Fruit fly (Drosophila melanogaster) whole organism, embryonic: ENCODE data around the gene CG43322.
A peak's percentile ranks its signal among the peaks of the same experiment; 100 is the strongest.

Source experiments
- Atf6 ChIP-seq: fragments of 200-800 bp; sonication (Bioruptor generic); IDR thresholded peaks from 2 replicates; pipeline ENCODE4 v1.3.6; 2022; ENCODE audit warnings: missing biosample characterization, missing genetic modification characterization
- CG10543 ChIP-seq: fragments of 200-800 bp; sonication (Bioruptor generic); optimal IDR thresholded peaks from 3 replicates; lab custom pipeline; 2017; ENCODE audit warnings: missing biosample characterization, mild to moderate bottlenecking, missing genetic modification characterization, moderate library complexity
- CG11085 ChIP-seq: fragments of 200-800 bp; sonication (Bioruptor generic); IDR thresholded peaks from 2 replicates; pipeline ENCODE4 v1.3.6; 2022; ENCODE audit warnings: missing biosample characterization, missing genetic modification characterization
- CG11456 ChIP-seq: fragments of 200-800 bp; sonication (Bioruptor generic); IDR thresholded peaks from 3 replicates; pipeline ENCODE4 v1.3.6; 2022; ENCODE audit warnings: missing biosample characterization, missing genetic modification characterization
- CG12155 ChIP-seq: fragments of 200-800 bp; sonication (Bioruptor generic); optimal IDR thresholded peaks from 3 replicates; lab custom pipeline; 2016; ENCODE audit warnings: missing biosample characterization, missing genetic modification characterization
- CG12659 ChIP-seq: fragments of 200-800 bp; sonication (Bioruptor generic); optimal IDR thresholded peaks from 3 replicates; lab custom pipeline; 2017; ENCODE audit warnings: mild to moderate bottlenecking, missing biosample characterization, missing genetic modification reagents, missing genetic modification characterization
- CG13894 ChIP-seq: fragments of 200-800 bp; sonication (Bioruptor generic); optimal IDR thresholded peaks from 3 replicates; lab custom pipeline; 2018; ENCODE audit warnings: missing biosample characterization, mild to moderate bottlenecking, missing genetic modification characterization, moderate library complexity
- CG14014 ChIP-seq: fragments of 200-800 bp; sonication (Bioruptor generic); IDR thresholded peaks from 2 replicates; pipeline ENCODE4 v1.3.6; 2022; ENCODE audit warnings: missing biosample characterization, missing genetic modification characterization
- CG14710 ChIP-seq: fragments of 200-800 bp; sonication (Bioruptor generic); optimal IDR thresholded peaks from 3 replicates; lab custom pipeline; 2019; ENCODE audit warnings: missing biosample characterization, mild to moderate bottlenecking, missing genetic modification characterization, moderate library complexity
- CG15479 ChIP-seq: fragments of 200-800 bp; sonication (Bioruptor generic); optimal IDR thresholded peaks from 3 replicates; lab custom pipeline; 2019; ENCODE audit warnings: missing biosample characterization, mild to moderate bottlenecking, missing genetic modification characterization, moderate library complexity
- CG16863 ChIP-seq: fragments of 200-800 bp; sonication (Bioruptor generic); optimal IDR thresholded peaks from 3 replicates; lab custom pipeline; 2016; ENCODE audit warnings: missing biosample characterization, missing genetic modification characterization
- CG17328 ChIP-seq: fragments of 200-800 bp; sonication (Bioruptor generic); IDR thresholded peaks from 2 replicates; pipeline ENCODE4 v1.3.6; 2022; ENCODE audit warnings: missing biosample characterization, missing genetic modification characterization
- CG2120 ChIP-seq: fragments of 200-800 bp; sonication (Bioruptor generic); optimal IDR thresholded peaks from 3 replicates; lab custom pipeline; 2016; ENCODE audit warnings: missing biosample characterization, missing genetic modification characterization
- CG4617 ChIP-seq: fragments of 200-800 bp; sonication (Bioruptor generic); optimal IDR thresholded peaks from 3 replicates; lab custom pipeline; 2016; ENCODE audit warnings: missing biosample characterization, missing genetic modification characterization, borderline replicate concordance
- CG7556 ChIP-seq: fragments of 200-800 bp; sonication (Bioruptor generic); optimal IDR thresholded peaks from 2 replicates; lab custom pipeline; 2017; ENCODE audit warnings: missing biosample characterization, mild to moderate bottlenecking, missing genetic modification characterization
- CG9932 ChIP-seq: fragments of 200-800 bp; sonication (Bioruptor generic); IDR thresholded peaks from 2 replicates; pipeline ENCODE4 v1.3.6; 2022; ENCODE audit warnings: missing biosample characterization, missing genetic modification characterization
- CHES-1-like ChIP-seq: fragments of 200-800 bp; sonication (Bioruptor generic); optimal IDR thresholded peaks from 2 replicates; lab custom pipeline; 2016; ENCODE audit warnings: missing biosample characterization, missing genetic modification characterization
- CrebB ChIP-seq: fragments of 200-800 bp; sonication (Bioruptor generic); optimal IDR thresholded peaks from 3 replicates; lab custom pipeline; 2018; ENCODE audit warnings: missing biosample characterization, mild to moderate bottlenecking, missing genetic modification characterization
- Dad ChIP-seq: fragments of 200-800 bp; sonication (Bioruptor generic); optimal IDR thresholded peaks from 3 replicates; lab custom pipeline; 2016; ENCODE audit warnings: missing biosample characterization, missing genetic modification characterization
- Dbx ChIP-seq: fragments of 200-800 bp; sonication (Bioruptor generic); IDR thresholded peaks from 3 replicates; pipeline ENCODE4 v1.3.6; 2022; ENCODE audit warnings: missing biosample characterization, missing genetic modification characterization
- Dip3 ChIP-seq: fragments of 200-800 bp; sonication (Bioruptor generic); optimal IDR thresholded peaks from 3 replicates; lab custom pipeline; 2016; ENCODE audit warnings: missing biosample characterization, missing genetic modification characterization
- HLHmδ ChIP-seq: fragments of 200-800 bp; sonication (Bioruptor generic); optimal IDR thresholded peaks from 2 replicates; lab custom pipeline; 2018; ENCODE audit warnings: missing biosample characterization, mild to moderate bottlenecking, missing genetic modification characterization, moderate library complexity
- Hey ChIP-seq: fragments of 200-800 bp; sonication (Bioruptor generic); optimal IDR thresholded peaks from 3 replicates; lab custom pipeline; 2018; ENCODE audit warnings: missing biosample characterization, mild to moderate bottlenecking, missing genetic modification characterization
- HmgZ ChIP-seq: fragments of 200-800 bp; sonication (Bioruptor generic); optimal IDR thresholded peaks from 2 replicates; lab custom pipeline; 2018; ENCODE audit warnings: missing biosample characterization, mild to moderate bottlenecking, missing genetic modification characterization
- Hmr ChIP-seq: fragments of 200-800 bp; sonication (Bioruptor generic); optimal IDR thresholded peaks from 3 replicates; lab custom pipeline; 2017; ENCODE audit warnings: mild to moderate bottlenecking, missing biosample characterization, missing genetic modification reagents, missing genetic modification characterization
- Med ChIP-seq: fragments of 200-800 bp; sonication (Bioruptor generic); peaks from one replicate; lab custom pipeline; 2016; ENCODE audit warnings: missing biosample characterization, missing genetic modification characterization, mild to moderate bottlenecking, inconsistent platforms, moderate library complexity
- Poxn ChIP-seq: fragments of 200-800 bp; sonication (Bioruptor generic); IDR thresholded peaks from 2 replicates; pipeline ENCODE4 v1.3.6; 2022; ENCODE audit warnings: missing biosample characterization, missing genetic modification characterization
- Rfx ChIP-seq: fragments of 200-800 bp; sonication (Bioruptor generic); IDR thresholded peaks from 2 replicates; pipeline ENCODE4 v1.3.6; 2022; ENCODE audit warnings: missing biosample characterization, missing genetic modification characterization
- Tbp ChIP-seq: fragments of >200 bp; optimal IDR thresholded peaks from 2 replicates; lab custom pipeline; 2018; ENCODE audit warnings: missing biosample characterization, missing genetic modification characterization
- al ChIP-seq: fragments of 200-800 bp; sonication (Bioruptor generic); IDR thresholded peaks from 2 replicates; pipeline ENCODE4 v1.3.6; 2022; ENCODE audit warnings: missing biosample characterization, missing genetic modification characterization
- cas ChIP-seq: fragments of 200-800 bp; sonication (Bioruptor generic); IDR thresholded peaks from 2 replicates; pipeline ENCODE4 v1.3.6; 2022; ENCODE audit warnings: missing biosample characterization, missing genetic modification characterization
- lilli ChIP-seq: fragments of 200-800 bp; sonication (Bioruptor generic); optimal IDR thresholded peaks from 3 replicates; lab custom pipeline; 2016; ENCODE audit warnings: missing biosample characterization, missing genetic modification characterization
- pho ChIP-seq: fragments of 200-800 bp; sonication (Bioruptor generic); optimal IDR thresholded peaks from 2 replicates; lab custom pipeline; 2016; ENCODE audit warnings: missing biosample characterization, missing genetic modification characterization
- repo ChIP-seq: fragments of 200-800 bp; sonication (Bioruptor generic); optimal IDR thresholded peaks from 2 replicates; lab custom pipeline; 2016; ENCODE audit warnings: missing biosample characterization, missing genetic modification characterization
- rib ChIP-seq: fragments of 200-800 bp; sonication (Bioruptor generic); IDR thresholded peaks from 2 replicates; pipeline ENCODE4 v1.3.6; 2022; ENCODE audit warnings: missing biosample characterization, missing genetic modification characterization
- schlank ChIP-seq: fragments of 200-800 bp; sonication (Bioruptor generic); optimal IDR thresholded peaks from 2 replicates; lab custom pipeline; 2018; ENCODE audit warnings: missing biosample characterization, mild to moderate bottlenecking, missing genetic modification characterization
- sob ChIP-seq: fragments of 200-800 bp; sonication (Bioruptor generic); IDR thresholded peaks from 2 replicates; pipeline ENCODE4 v1.3.6; 2022; ENCODE audit warnings: missing biosample characterization, missing genetic modification characterization
- zfh2 ChIP-seq: fragments of 200-800 bp; sonication (Bioruptor generic); optimal IDR thresholded peaks from 2 replicates; lab custom pipeline; 2016; ENCODE audit warnings: missing biosample characterization, missing genetic modification characterization

The CG43322 gene

dm6 chr2L:7043039-7043905, 30.1 kb downstream of the CG43322 start (continued):
- TF ChIP-seq Dad (GFP tag; lab: Kevin White, UChicago) (no peak), Hey (tag; lab: Kevin White, UChicago) (peak; percentile 30), CG4617 (GFP tag; lab: Kevin White, UChicago) (no peak), CG15479 (GFP tag; lab: Kevin White, UChicago) (peak; percentile 31)

- TF ChIP-seq pho (peak; percentile 22), CG11085 (GFP tag; lab: Robert Waterston, UW) (peak; percentile 29; the same call in 1 of the 2 replicates), sob (GFP tag; lab: Robert Waterston, UW) (peak; percentile 44; the same call in 1 of the 2 replicates), Med (GFP tag; lab: Kevin White, UChicago) (peak; percentile 55), repo (GFP tag; lab: Kevin White, UChicago) (no peak), Rfx (GFP tag; lab: Robert Waterston, UW) (peak; percentile 34; the same call in 1 of the 2 replicates), cas (0 out of 2 replicates have a peak, but pooled peaks have one; percentile 11), HmgZ (tag; lab: Kevin White, UChicago) (peak; percentile 1), CG7556 (GFP tag; lab: Kevin White, UChicago) (no peak), Hmr (GFP tag; lab: Kevin White, UChicago) (peak; percentile 60), CrebB (tag; lab: Kevin White, UChicago) (peak; percentile 5), CG12659 (GFP tag; lab: Kevin White, UChicago) (peak; percentile 23), schlank (tag; lab: Kevin White, UChicago) (peak; percentile 4), Dbx (peak; percentile 62), zfh2 (peak; percentile 13), rib (GFP tag; lab: Robert Waterston, UW) (peak; percentile 47; the same call in 1 of the 2 replicates), HLHmδ (no peak), CG14014 (GFP tag; lab: Robert Waterston, UW) (0 out of 2 replicates have a peak, but pooled peaks have one; percentile 34), CG9932 (GFP tag; lab: Robert Waterston, UW) (peak; percentile 43), CG13894 (peak; percentile 38), CHES-1-like (GFP tag; lab: Kevin White, UChicago) (peak; percentile 1), al (peak; percentile 28; the same call in 1 of the 2 replicates), Dip3 (peak; percentile 19), Poxn (GFP tag; lab: Robert Waterston, UW) (no peak), CG11456 (GFP tag; lab: Robert Waterston, UW) (peak; percentile 40; the same call in 1 of the 3 replicates), lilli (GFP tag; lab: Kevin White, UChicago) (peak; percentile 23), CG2120 (GFP tag; lab: Kevin White, UChicago) (peak; percentile 67), CG14710 (no peak), Tbp (GFP tag; lab: Kevin White, UChicago) (no peak), CG16863 (GFP tag; lab: Kevin White, UChicago) (no peak), CG12155 (GFP tag; lab: Kevin White, UChicago) (no peak), Atf6 (GFP tag; lab: Robert Waterston, UW) (peak; percentile 55), CG10543 (GFP tag; lab: Kevin White, UChicago) (peak; percentile 59), CG17328 (GFP tag; lab: Robert Waterston, UW) (no peak)
Observed at dm6 chr2L:7047703-7048102, 34.5 kb downstream of the CG43322 start.
